Fruit fly (Drosophila melanogaster) whole organism, embryonic: ENCODE data around the gene Nepl20.

Experiments used
- Asciz ChIP-seq: fragments of 200-800 bp; sonication (Bioruptor generic); optimal IDR thresholded peaks from 2 replicates; lab custom pipeline; 2017; ENCODE audit warnings: missing biosample characterization, mild to moderate bottlenecking, missing genetic modification characterization, missing genetic modification reagents
- C15 ChIP-seq: fragments of 200-800 bp; sonication (Bioruptor generic); IDR thresholded peaks from 3 replicates; pipeline ENCODE4 v1.3.6; 2022; ENCODE audit warnings: missing biosample characterization, missing genetic modification characterization
- CG10209 ChIP-seq: fragments of 200-800 bp; sonication (Bioruptor generic); optimal IDR thresholded peaks from 3 replicates; lab custom pipeline; 2017; ENCODE audit warnings: missing biosample characterization, mild to moderate bottlenecking, missing genetic modification characterization, missing genetic modification reagents
- CG10543 ChIP-seq: fragments of 200-800 bp; sonication (Bioruptor generic); optimal IDR thresholded peaks from 3 replicates; lab custom pipeline; 2017; ENCODE audit warnings: missing biosample characterization, mild to moderate bottlenecking, missing genetic modification characterization, moderate library complexity
- CG11504 ChIP-seq: fragments of 200-800 bp; sonication (Bioruptor generic); optimal IDR thresholded peaks from 3 replicates; lab custom pipeline; 2019; ENCODE audit warnings: missing biosample characterization, mild to moderate bottlenecking, missing genetic modification characterization, moderate library complexity
- CG1647 ChIP-seq: fragments of 200-800 bp; sonication (Bioruptor generic); optimal IDR thresholded peaks from 3 replicates; lab custom pipeline; 2016; ENCODE audit warnings: missing biosample characterization, missing genetic modification characterization
- CG17612 ChIP-seq: fragments of 200-800 bp; sonication (Bioruptor generic); IDR thresholded peaks from 2 replicates; pipeline ENCODE4 v1.3.6; 2022; ENCODE audit warnings: missing biosample characterization, missing genetic modification characterization
- CG17802 ChIP-seq: fragments of 200-800 bp; sonication (Bioruptor generic); optimal IDR thresholded peaks from 2 replicates; lab custom pipeline; 2018; ENCODE audit warnings: missing biosample characterization, mild to moderate bottlenecking, missing genetic modification characterization, moderate library complexity
- CG17912 ChIP-seq: fragments of 200-800 bp; sonication (Bioruptor generic); optimal IDR thresholded peaks from 2 replicates; lab custom pipeline; 2018; ENCODE audit warnings: missing biosample characterization, mild to moderate bottlenecking, missing genetic modification characterization
- CG2116 ChIP-seq: fragments of 200-800 bp; sonication (Bioruptor generic); optimal IDR thresholded peaks from 3 replicates; lab custom pipeline; 2018; ENCODE audit warnings: missing biosample characterization, mild to moderate bottlenecking, missing genetic modification characterization
- CG2120 ChIP-seq: fragments of 200-800 bp; sonication (Bioruptor generic); optimal IDR thresholded peaks from 3 replicates; lab custom pipeline; 2016; ENCODE audit warnings: missing biosample characterization, missing genetic modification characterization
- CG2202 ChIP-seq: fragments of 200-800 bp; sonication (Bioruptor generic); optimal IDR thresholded peaks from 2 replicates; lab custom pipeline; 2018; ENCODE audit warnings: missing biosample characterization, mild to moderate bottlenecking, missing genetic modification characterization
- CG2678 ChIP-seq: fragments of 200-800 bp; sonication (Bioruptor generic); optimal IDR thresholded peaks from 3 replicates; lab custom pipeline; 2019; ENCODE audit warnings: missing biosample characterization, mild to moderate bottlenecking, missing genetic modification characterization, moderate library complexity
- CG2875 ChIP-seq: fragments of 200-800 bp; sonication (Bioruptor generic); optimal IDR thresholded peaks from 2 replicates; lab custom pipeline; 2017; ENCODE audit warnings: missing biosample characterization, mild to moderate bottlenecking, missing genetic modification characterization, missing genetic modification reagents
- CG31224 ChIP-seq: fragments of 200-800 bp; sonication (Bioruptor generic); IDR thresholded peaks from 2 replicates; pipeline ENCODE4 v1.3.6; 2022; ENCODE audit warnings: missing biosample characterization, missing genetic modification characterization
- CG3407 ChIP-seq: fragments of 200-800 bp; sonication (Bioruptor generic); optimal IDR thresholded peaks from 2 replicates; lab custom pipeline; 2018; ENCODE audit warnings: missing biosample characterization, mild to moderate bottlenecking, missing genetic modification characterization
- CG6654 ChIP-seq: fragments of 200-800 bp; sonication (Bioruptor generic); optimal IDR thresholded peaks from 2 replicates; lab custom pipeline; 2017; ENCODE audit warnings: missing biosample characterization, mild to moderate bottlenecking, missing genetic modification characterization
- CG6854 ChIP-seq: fragments of 200-800 bp; sonication (Bioruptor generic); optimal IDR thresholded peaks from 3 replicates; lab custom pipeline; 2017; ENCODE audit warnings: missing biosample characterization, mild to moderate bottlenecking, missing genetic modification characterization
- CG8290 ChIP-seq, 3 experiments: fragments of 200-800 bp; sonication (Bioruptor generic); optimal IDR thresholded peaks; 2 replicates each; lab custom pipeline; 2016 to 2019; ENCODE audit warnings: missing biosample characterization in 3 of 3, missing genetic modification characterization in 3 of 3, mild to moderate bottlenecking in 2 of 3, moderate library complexity in 1 of 3
- CG8388 ChIP-seq: fragments of 200-800 bp; sonication (Bioruptor generic); optimal IDR thresholded peaks from 2 replicates; lab custom pipeline; 2019; ENCODE audit warnings: missing biosample characterization, mild to moderate bottlenecking, missing genetic modification characterization, moderate library complexity
- CG8478 ChIP-seq: fragments of >200 bp; optimal IDR thresholded peaks from 2 replicates; lab custom pipeline; 2018
- CG9876 ChIP-seq: fragments of 200-800 bp; sonication (Bioruptor generic); optimal IDR thresholded peaks from 2 replicates; lab custom pipeline; 2016; ENCODE audit warnings: missing biosample characterization, missing genetic modification characterization
- Dip2 ChIP-seq: fragments of 200-800 bp; sonication (Bioruptor generic); IDR thresholded peaks from 2 replicates; pipeline ENCODE4 v1.3.6; 2022; ENCODE audit warnings: missing biosample characterization, missing genetic modification characterization
- Doc2 ChIP-seq: fragments of 200-800 bp; sonication (Bioruptor generic); IDR thresholded peaks from 2 replicates; pipeline ENCODE4 v1.3.6; 2022; ENCODE audit warnings: missing biosample characterization, missing genetic modification characterization
- E2f1 ChIP-seq: fragments of 200-800 bp; sonication (Bioruptor generic); IDR thresholded peaks from 2 replicates; pipeline ENCODE4 v1.3.6; 2022; ENCODE audit warnings: missing biosample characterization, missing genetic modification characterization
- HLHmδ ChIP-seq: fragments of 200-800 bp; sonication (Bioruptor generic); optimal IDR thresholded peaks from 2 replicates; lab custom pipeline; 2018; ENCODE audit warnings: missing biosample characterization, mild to moderate bottlenecking, missing genetic modification characterization, moderate library complexity
- NfI ChIP-seq: fragments of 200-800 bp; sonication (Bioruptor generic); optimal IDR thresholded peaks from 3 replicates; lab custom pipeline; 2018; ENCODE audit warnings: missing biosample characterization, mild to moderate bottlenecking, missing genetic modification characterization, moderate library complexity
- Oaz ChIP-seq: fragments of 200-800 bp; sonication (Bioruptor generic); IDR thresholded peaks from 2 replicates; pipeline ENCODE4 v1.3.6; 2022; ENCODE audit warnings: missing biosample characterization, missing genetic modification characterization
- Oli ChIP-seq: fragments of 200-800 bp; sonication (Bioruptor generic); optimal IDR thresholded peaks from 2 replicates; lab custom pipeline; 2018; ENCODE audit warnings: missing biosample characterization, mild to moderate bottlenecking, missing genetic modification characterization, moderate library complexity
- Ptx1 ChIP-seq: fragments of 200-800 bp; sonication (Bioruptor generic); IDR thresholded peaks from 2 replicates; pipeline ENCODE4 v1.3.6; 2022; ENCODE audit warnings: missing biosample characterization, missing genetic modification characterization
- YL-1 ChIP-seq: fragments of 200-800 bp; sonication (Bioruptor generic); optimal IDR thresholded peaks from 3 replicates; lab custom pipeline; 2017; ENCODE audit warnings: missing biosample characterization, mild to moderate bottlenecking, missing genetic modification characterization
- al ChIP-seq: fragments of 200-800 bp; sonication (Bioruptor generic); IDR thresholded peaks from 2 replicates; pipeline ENCODE4 v1.3.6; 2022; ENCODE audit warnings: missing biosample characterization, missing genetic modification characterization
- cato ChIP-seq: fragments of 200-800 bp; sonication (Bioruptor generic); optimal IDR thresholded peaks from 2 replicates; lab custom pipeline; 2016; ENCODE audit warnings: missing biosample characterization, missing genetic modification characterization, borderline replicate concordance
- dpn ChIP-seq, 2 experiments: fragments of 200-800 bp; sonication (Bioruptor generic); optimal IDR thresholded peaks; 3 replicates each; lab custom pipeline; 2016; ENCODE audit warnings: missing biosample characterization in 2 of 2, missing genetic modification characterization in 2 of 2
- fru ChIP-seq: fragments of >200 bp; optimal IDR thresholded peaks from 2 replicates; lab custom pipeline; 2017
- gcm2 ChIP-seq: fragments of 200-800 bp; sonication (Bioruptor generic); optimal IDR thresholded peaks from 2 replicates; lab custom pipeline; 2016; ENCODE audit warnings: missing biosample characterization, missing genetic modification characterization
- jumu ChIP-seq: fragments of 200-800 bp; sonication (Bioruptor generic); optimal IDR thresholded peaks from 3 replicates; lab custom pipeline; 2016; ENCODE audit warnings: missing biosample characterization, missing genetic modification characterization
- pnt ChIP-seq: fragments of 200-800 bp; sonication (Bioruptor generic); optimal IDR thresholded peaks from 3 replicates; lab custom pipeline; 2016; ENCODE audit warnings: missing biosample characterization, missing genetic modification characterization
- pros ChIP-seq: fragments of 200-800 bp; sonication (Bioruptor generic); optimal IDR thresholded peaks from 3 replicates; lab custom pipeline; 2019; ENCODE audit warnings: missing biosample characterization, mild to moderate bottlenecking, missing genetic modification characterization, moderate library complexity
- pzg ChIP-seq: fragments of 200-800 bp; sonication (Bioruptor generic); optimal IDR thresholded peaks from 3 replicates; lab custom pipeline; 2018; ENCODE audit warnings: missing biosample characterization, mild to moderate bottlenecking, missing genetic modification characterization, moderate library complexity
- slbo ChIP-seq: fragments of 200-800 bp; sonication (Bioruptor generic); IDR thresholded peaks from 2 replicates; pipeline ENCODE4 v1.3.6; 2022; ENCODE audit warnings: missing biosample characterization, missing genetic modification characterization
- sqz ChIP-seq: fragments of 200-800 bp; sonication (Bioruptor generic); optimal IDR thresholded peaks from 3 replicates; lab custom pipeline; 2018; ENCODE audit warnings: missing biosample characterization, mild to moderate bottlenecking, missing genetic modification characterization
- tap ChIP-seq: fragments of 200-800 bp; optimal IDR thresholded peaks from 3 replicates; lab custom pipeline; 2019; ENCODE audit warnings: missing biosample characterization, mild to moderate bottlenecking, missing genetic modification characterization, moderate library complexity
- vnd ChIP-seq: fragments of 200-800 bp; sonication (Bioruptor generic); IDR thresholded peaks from 3 replicates; pipeline ENCODE4 v1.3.6; 2022; ENCODE audit warnings: missing biosample characterization, missing genetic modification characterization; ENCODE audit not compliant: partially characterized antibody
- zf30C ChIP-seq: fragments of 200-800 bp; sonication (Bioruptor generic); optimal IDR thresholded peaks from 3 replicates; lab custom pipeline; 2018; ENCODE audit warnings: missing biosample characterization, mild to moderate bottlenecking, missing genetic modification characterization
- zfh1 ChIP-seq: fragments of 200-800 bp; sonication (Bioruptor generic); IDR thresholded peaks from 3 replicates; pipeline ENCODE4 v1.3.6; 2022; ENCODE audit warnings: missing biosample characterization, missing genetic modification characterization

Nepl20 gene

DNA sequence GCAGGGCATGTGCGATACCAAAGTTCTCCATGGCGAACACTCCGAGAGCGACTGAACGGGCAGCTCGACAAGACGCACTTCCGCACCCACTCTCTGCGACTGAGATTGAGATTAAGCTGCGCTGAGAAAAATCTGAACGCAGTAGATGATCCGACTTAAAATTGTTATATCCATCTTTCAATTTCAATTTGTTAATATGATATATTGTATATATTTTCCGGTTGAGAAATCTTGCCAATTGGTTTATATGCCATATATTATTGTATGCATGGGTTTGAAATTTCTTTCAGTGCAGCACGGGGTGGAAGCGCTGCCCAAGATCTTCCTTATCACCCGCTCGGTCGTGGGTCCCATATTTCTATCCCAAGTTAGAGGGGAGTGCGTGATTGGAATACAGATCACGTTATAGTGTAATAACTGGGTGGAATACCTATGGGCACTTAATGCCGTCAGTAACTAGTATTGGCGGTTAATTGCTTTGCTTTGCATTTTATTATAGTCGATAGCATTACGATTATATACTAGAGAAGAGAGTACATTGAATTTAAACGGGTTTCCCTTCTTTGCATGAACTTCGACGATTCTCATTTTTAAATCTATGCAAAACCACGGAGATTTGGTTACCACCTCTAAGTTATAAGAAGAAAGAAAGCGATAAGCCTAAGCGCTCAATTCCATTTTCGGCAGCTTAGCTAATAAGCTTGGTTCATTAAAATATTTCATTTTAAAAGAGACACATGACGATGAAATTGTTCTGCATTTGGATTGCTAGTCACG is at the start of gene Nepl20, which contains the start of gene Nepl19 (continued):
- peak; percentile 86 for TF ChIP-seq Ptx1 (GFP tag; lab: Robert Waterston, UW)
- peak; percentile 38 for TF ChIP-seq CG1647 (GFP tag; lab: Kevin White, UChicago)
- peak; percentile 60 for TF ChIP-seq CG31224 (GFP tag; lab: Robert Waterston, UW)
- no peak for TF ChIP-seq Dip2
- TF ChIP-seq sqz, result no peak
- peak; percentile 51 for TF ChIP-seq NfI (GFP tag; lab: Kevin White, UChicago)
- TF ChIP-seq Doc2 (GFP tag; lab: Robert Waterston, UW), result peak; percentile 44; the same call in 1 of the 2 replicates
- peak; percentile 38 for TF ChIP-seq gcm2
- peak; percentile 61 for TF ChIP-seq zf30C (GFP tag; lab: Kevin White, UChicago)
- TF ChIP-seq HLHmδ (GFP tag; lab: Kevin White, UChicago), result no peak
- TF ChIP-seq pzg (GFP tag; lab: Kevin White, UChicago), result peak; percentile 3
- TF ChIP-seq al (GFP tag; lab: Robert Waterston, UW), result peak; percentile 49; the same call in 1 of the 2 replicates
- 0 out of 3 replicates have a peak, but pooled peaks have one; percentile 26 for TF ChIP-seq C15 (GFP tag; lab: Robert Waterston, UW)
- peak; percentile 87 for TF ChIP-seq CG2120 (GFP tag; lab: Kevin White, UChicago)
- TF ChIP-seq pros (GFP tag; lab: Kevin White, UChicago), result no peak
- peak; percentile 20 for TF ChIP-seq cato (GFP tag; lab: Kevin White, UChicago)
- TF ChIP-seq CG8388 (GFP tag; lab: Kevin White, UChicago), result peak; percentile 76
- peak; percentile 84 for TF ChIP-seq slbo (GFP tag; lab: Robert Waterston, UW)
- TF ChIP-seq dpn (GFP tag; optimal IDR thresholded peaks at IDR 0.05; lab: Kevin White, UChicago), result peak; percentile 34 to 78
- peak; percentile 48 for TF ChIP-seq CG17612 (GFP tag; lab: Robert Waterston, UW)
- peak; percentile 84 for TF ChIP-seq zfh1
- peak; percentile 83 for TF ChIP-seq CG11504 (tag; lab: Kevin White, UChicago)
- no peak for TF ChIP-seq vnd (GFP tag; lab: Robert Waterston, UW)
- TF ChIP-seq CG10543, result peak; percentile 64
- TF ChIP-seq CG3407 (GFP tag; lab: Kevin White, UChicago), result peak; percentile 52
- TF ChIP-seq CG2202 (tag; lab: Kevin White, UChicago), result peak; percentile 55
- TF ChIP-seq CG8478, result no peak
- TF ChIP-seq CG6654, result peak; percentile 35
- peak; percentile 37 for TF ChIP-seq CG6854 (GFP tag; lab: Kevin White, UChicago)
- TF ChIP-seq Oli (tag; lab: Kevin White, UChicago), result peak; percentile 79
- no peak for TF ChIP-seq CG17912
- peak; percentile 82 for TF ChIP-seq E2f1 (GFP tag; lab: Robert Waterston, UW)
- TF ChIP-seq tap (tag; lab: Kevin White, UChicago), result peak; percentile 67
- no peak for TF ChIP-seq fru (lab: Kevin White, UChicago)
- peak; percentile 34 for TF ChIP-seq jumu
- peak; percentile 24 for TF ChIP-seq CG17802 (tag; lab: Kevin White, UChicago)
- TF ChIP-seq Oaz (GFP tag; lab: Robert Waterston, UW), result peak; percentile 36; the same call in 1 of the 2 replicates
- TF ChIP-seq Asciz (GFP tag; lab: Kevin White, UChicago), result peak; percentile 63
- peak; percentile 89 for TF ChIP-seq CG2678 (tag; lab: Kevin White, UChicago)
- TF ChIP-seq pnt (GFP tag; lab: Kevin White, UChicago), result peak; percentile 29
- peak; percentile 73 for TF ChIP-seq CG10209 (GFP tag; lab: Kevin White, UChicago)
- TF ChIP-seq CG9876, result no peak
- no peak for TF ChIP-seq CG8290 (GFP tag; optimal IDR thresholded peaks at IDR 0.05; lab: Kevin White, UChicago)
- peak in 1 of 2 experiments; percentile 92 for TF ChIP-seq CG8290 (tag; optimal IDR thresholded peaks at IDR 0.05; lab: Kevin White, UChicago)
- peak; percentile 52 for TF ChIP-seq CG2875 (GFP tag; lab: Kevin White, UChicago)
- no peak for TF ChIP-seq YL-1 (GFP tag; lab: Kevin White, UChicago)
- peak; percentile 26 for TF ChIP-seq CG2116 (GFP tag; lab: Kevin White, UChicago)
